Worm (Caenorhabditis elegans) whole organism, L1 larva: ENCODE measurements around the gene tsp-1.
A peak's percentile ranks its signal among the peaks of the same experiment; 100 is the strongest.

Source experiments
- C04F5.9 ChIP-seq: sonication (generic microtip); optimal IDR thresholded peaks from 2 replicates; lab custom pipeline; 2016; ENCODE audit warnings: missing genetic modification characterization, missing compliant biosample characterization
- C34B4.2 ChIP-seq: sonication (generic microtip); optimal IDR thresholded peaks from 2 replicates; lab custom pipeline; 2017; ENCODE audit warnings: mild to moderate bottlenecking, missing genetic modification characterization, missing compliant biosample characterization
- F16B12.6 ChIP-seq: fragments of 150-350 bp; optimal IDR thresholded peaks from 2 replicates; lab custom pipeline; 2014; ENCODE audit warnings: missing biosample characterization, missing genetic modification characterization
- Y116A8C.19 ChIP-seq: sonication (generic microtip); optimal IDR thresholded peaks from 2 replicates; lab custom pipeline; 2016; ENCODE audit warnings: missing compliant biosample characterization, missing genetic modification characterization, borderline replicate concordance
- aha-1 ChIP-seq: fragments of 150-350 bp; optimal IDR thresholded peaks from 2 replicates; lab custom pipeline; 2014; ENCODE audit warnings: missing biosample characterization, missing genetic modification characterization
- alr-1 ChIP-seq: fragments of 200-800 bp; sonication (Bioruptor generic); optimal IDR thresholded peaks from 2 replicates; lab custom pipeline; 2018; ENCODE audit warnings: borderline replicate concordance, mild to moderate bottlenecking, missing genetic modification characterization, missing compliant biosample characterization
- aly-2 ChIP-seq: fragments of 150-350 bp; optimal IDR thresholded peaks from 2 replicates; lab custom pipeline; 2014; ENCODE audit warnings: missing biosample characterization, missing genetic modification characterization
- ama-1 ChIP-seq: fragments of 150-350 bp; optimal IDR thresholded peaks from 2 replicates; lab custom pipeline; 2014
- blmp-1 ChIP-seq: fragments of 150-350 bp; optimal IDR thresholded peaks from 2 replicates; lab custom pipeline; 2014; ENCODE audit warnings: missing biosample characterization, missing genetic modification characterization
- ceh-63 ChIP-seq: fragments of 200-800 bp; sonication (Bioruptor generic); optimal IDR thresholded peaks from 2 replicates; lab custom pipeline; 2018; ENCODE audit warnings: mild to moderate bottlenecking, missing genetic modification characterization, missing compliant biosample characterization
- ceh-88 ChIP-seq: fragments of 200-800 bp; sonication (Bioruptor generic); IDR thresholded peaks from 2 replicates; pipeline ENCODE4 v1.3.6; 2022; ENCODE audit warnings: missing genetic modification characterization, missing compliant biosample characterization
- ceh-90 ChIP-seq: sonication (generic microtip); optimal IDR thresholded peaks from 2 replicates; lab custom pipeline; 2016; ENCODE audit warnings: missing genetic modification characterization, missing compliant biosample characterization
- dsc-1 ChIP-seq: sonication (generic microtip); optimal IDR thresholded peaks from 2 replicates; lab custom pipeline; 2016; ENCODE audit warnings: mild to moderate bottlenecking, missing genetic modification characterization, missing compliant biosample characterization
- efl-1 ChIP-seq, 4 experiments: fragments of 150-350 bp; optimal IDR thresholded peaks in 3 of 4; peaks in 1 of 4; 1 replicate in 1 of 4; 2 replicates in 3 of 4; lab custom pipeline; 2014; ENCODE audit warnings: missing biosample characterization in 2 of 4, missing genetic modification characterization in 2 of 4, missing genetic modification reagents in 2 of 4
- egl-13 ChIP-seq: sonication (generic microtip); optimal IDR thresholded peaks from 2 replicates; lab custom pipeline; 2016; ENCODE audit warnings: missing genotype, missing genetic modification reagents, missing genetic modification characterization, missing compliant biosample characterization
- elt-2 ChIP-seq: sonication (generic microtip); optimal IDR thresholded peaks from 2 replicates; lab custom pipeline; 2016; ENCODE audit warnings: missing genetic modification characterization, mild to moderate bottlenecking, inconsistent platforms, missing compliant biosample characterization, missing genetic modification reagents
- fkh-4 ChIP-seq: sonication (generic microtip); optimal IDR thresholded peaks from 2 replicates; lab custom pipeline; 2016; ENCODE audit warnings: missing compliant biosample characterization, missing genetic modification characterization, borderline replicate concordance
- fkh-8 ChIP-seq: sonication (generic microtip); optimal IDR thresholded peaks from 2 replicates; lab custom pipeline; 2016; ENCODE audit warnings: mild to moderate bottlenecking, missing genetic modification characterization, missing compliant biosample characterization
- hlh-4 ChIP-seq: sonication (generic microtip); optimal IDR thresholded peaks from 2 replicates; lab custom pipeline; 2016; ENCODE audit warnings: mild to moderate bottlenecking, missing genetic modification characterization, missing compliant biosample characterization
- hpl-2 ChIP-seq: fragments of 150-350 bp; optimal IDR thresholded peaks from 2 replicates; lab custom pipeline; 2014; ENCODE audit warnings: missing biosample characterization, missing genetic modification reagents, missing genetic modification characterization
- irx-1 ChIP-seq: sonication (generic microtip); optimal IDR thresholded peaks from 2 replicates; lab custom pipeline; 2016; ENCODE audit warnings: missing genetic modification characterization, missing compliant biosample characterization
- lin-14 ChIP-seq: fragments of 200-800 bp; sonication (Bioruptor generic); optimal IDR thresholded peaks from 2 replicates; lab custom pipeline; 2018; ENCODE audit warnings: mild to moderate bottlenecking, missing genetic modification characterization, moderate library complexity, missing compliant biosample characterization
- lin-15B ChIP-seq: fragments of 150-350 bp; sonication (generic microtip); optimal IDR thresholded peaks from 3 replicates; lab custom pipeline; 2014; ENCODE audit warnings: missing biosample characterization, missing genetic modification characterization
- lin-39 ChIP-seq: fragments of 150-350 bp; optimal IDR thresholded peaks from 2 replicates; lab custom pipeline; 2014; ENCODE audit warnings: missing biosample characterization, missing genetic modification reagents, missing genetic modification characterization
- lir-3 ChIP-seq: sonication (generic microtip); optimal IDR thresholded peaks from 2 replicates; lab custom pipeline; 2016; ENCODE audit warnings: mild to moderate bottlenecking, missing genetic modification characterization, moderate library complexity, missing compliant biosample characterization; ENCODE audit not compliant: poor library complexity
- lsy-2 ChIP-seq, 2 experiments: fragments of 150-350 bp; optimal IDR thresholded peaks; 2 replicates each; lab custom pipeline; 2014; ENCODE audit warnings: missing biosample characterization in 2 of 2, missing genetic modification characterization in 2 of 2
- mdl-1 ChIP-seq, 2 experiments: fragments of 150-350 bp; optimal IDR thresholded peaks; 2 replicates each; lab custom pipeline; 2014 to 2017; ENCODE audit warnings: missing biosample characterization in 2 of 2, missing genetic modification characterization in 2 of 2, inconsistent platforms in 1 of 2
- nhr-11 ChIP-seq: fragments of 150-350 bp; optimal IDR thresholded peaks from 2 replicates; lab custom pipeline; 2014; ENCODE audit warnings: missing biosample characterization, missing genetic modification characterization
- nhr-237 ChIP-seq: fragments of 150-350 bp; optimal IDR thresholded peaks from 2 replicates; lab custom pipeline; 2014; ENCODE audit warnings: missing biosample characterization, missing genetic modification characterization
- nhr-47 ChIP-seq: sonication (generic microtip); optimal IDR thresholded peaks from 2 replicates; lab custom pipeline; 2016; ENCODE audit warnings: mild to moderate bottlenecking, missing genetic modification characterization, moderate library complexity, missing compliant biosample characterization
- nhr-71 ChIP-seq: sonication (generic microtip); optimal IDR thresholded peaks from 2 replicates; lab custom pipeline; 2016; ENCODE audit warnings: mild to moderate bottlenecking, missing genetic modification characterization, moderate library complexity, missing compliant biosample characterization
- nhr-76 ChIP-seq: sonication (generic microtip); optimal IDR thresholded peaks from 2 replicates; lab custom pipeline; 2017; ENCODE audit warnings: missing biosample characterization, missing genetic modification characterization
- nhr-85 ChIP-seq: sonication (generic microtip); peaks from one replicate; lab custom pipeline; 2016; ENCODE audit warnings: missing genetic modification characterization, inconsistent platforms, missing compliant biosample characterization
- nhr-90 ChIP-seq: sonication (generic microtip); optimal IDR thresholded peaks from 2 replicates; lab custom pipeline; 2016; ENCODE audit warnings: mild to moderate bottlenecking, missing genetic modification characterization, missing compliant biosample characterization; ENCODE audit not compliant: poor library complexity
- pax-3 ChIP-seq: fragments of 200-800 bp; sonication (Bioruptor generic); optimal IDR thresholded peaks from 2 replicates; lab custom pipeline; 2018; ENCODE audit warnings: mild to moderate bottlenecking, missing genetic modification characterization, moderate library complexity, missing compliant biosample characterization
- pqm-1 ChIP-seq: sonication (generic microtip); optimal IDR thresholded peaks from 3 replicates; lab custom pipeline; 2017; ENCODE audit warnings: missing biosample characterization, missing genetic modification characterization
- snu-23 ChIP-seq: sonication (generic microtip); optimal IDR thresholded peaks from 2 replicates; lab custom pipeline; 2016; ENCODE audit warnings: missing genetic modification characterization, missing compliant biosample characterization
- sox-4 ChIP-seq: sonication (generic microtip); optimal IDR thresholded peaks from 2 replicates; lab custom pipeline; 2016; ENCODE audit warnings: missing genetic modification characterization, missing compliant biosample characterization
- sptf-1 ChIP-seq: fragments of 150-350 bp; optimal IDR thresholded peaks from 2 replicates; lab custom pipeline; 2014; ENCODE audit warnings: missing biosample characterization, missing genetic modification characterization
- swsn-7 ChIP-seq: sonication (generic microtip); optimal IDR thresholded peaks from 2 replicates; lab custom pipeline; 2016; ENCODE audit warnings: missing genetic modification characterization, missing compliant biosample characterization
- unc-30 ChIP-seq: sonication (generic microtip); optimal IDR thresholded peaks from 2 replicates; lab custom pipeline; 2017; ENCODE audit warnings: missing biosample characterization, missing genetic modification characterization
- unc-62 ChIP-seq: fragments of 150-350 bp; optimal IDR thresholded peaks from 2 replicates; lab custom pipeline; 2014; ENCODE audit warnings: missing biosample characterization, missing genetic modification reagents, missing genetic modification characterization
- unc-86 ChIP-seq: sonication (generic microtip); optimal IDR thresholded peaks from 2 replicates; lab custom pipeline; 2016; ENCODE audit warnings: missing genetic modification characterization, missing compliant biosample characterization
- unc-98 ChIP-seq: fragments of 200-800 bp; sonication (Bioruptor generic); IDR thresholded peaks from 2 replicates; pipeline ENCODE4 v1.3.6; 2022; ENCODE audit warnings: missing genetic modification characterization, missing compliant biosample characterization
- xbp-1 ChIP-seq: sonication (generic microtip); optimal IDR thresholded peaks from 2 replicates; lab custom pipeline; 2016; ENCODE audit warnings: missing genetic modification characterization, missing compliant biosample characterization
- zip-4 ChIP-seq: fragments of 200-800 bp; sonication (Bioruptor generic); optimal IDR thresholded peaks from 2 replicates; lab custom pipeline; 2018; ENCODE audit warnings: mild to moderate bottlenecking, missing genetic modification characterization, moderate library complexity, missing compliant biosample characterization
- ztf-4 ChIP-seq: fragments of 150-350 bp; optimal IDR thresholded peaks from 2 replicates; lab custom pipeline; 2014; ENCODE audit warnings: missing biosample characterization, missing genetic modification characterization

Gene tsp-1

DNA sequence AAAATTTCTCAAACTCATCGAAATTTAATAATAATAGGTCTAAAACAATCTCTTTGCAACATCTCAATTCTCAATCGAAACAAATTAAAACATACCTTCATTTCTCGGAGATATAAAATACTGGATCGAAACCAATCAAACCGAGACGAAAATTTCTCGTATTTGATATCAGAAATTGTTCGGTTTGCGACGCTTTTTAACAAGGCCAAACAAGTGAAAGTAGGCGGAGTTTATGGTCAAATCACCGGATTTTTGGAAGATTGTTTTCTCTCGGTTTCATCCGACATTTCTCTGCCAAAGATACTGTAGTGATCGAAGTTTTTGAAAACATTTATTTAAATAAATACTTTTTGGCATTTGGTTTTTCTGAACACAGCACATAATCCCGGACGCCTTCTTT lies 3.9 kb downstream of the tsp-1 start, which contains the start of gene C02F5.14:
C02F5.14 (minus strand) TSS at position 157 of the 400 bp plus-strand sequence.
- TF ChIP-seq hpl-2 (GFP tag; lab: Kevin White, UChicago) (no peak), lin-39 (tag; lab: Kevin White, UChicago) (no peak), elt-2 (no peak), unc-30 (tag; lab: Kevin White, UChicago) (no peak), zip-4 (no peak), sptf-1 (tag; lab: Kevin White, UChicago) (no peak), nhr-85 (tag; lab: Kevin White, UChicago) (peak; percentile 48), nhr-76 (no peak), fkh-4 (tag; lab: Kevin White, UChicago) (no peak), swsn-7 (tag; lab: Kevin White, UChicago) (no peak), aha-1 (tag; lab: Kevin White, UChicago) (no peak), blmp-1 (peak; percentile 95), hlh-4 (tag; lab: Kevin White, UChicago) (no peak)

DNA sequence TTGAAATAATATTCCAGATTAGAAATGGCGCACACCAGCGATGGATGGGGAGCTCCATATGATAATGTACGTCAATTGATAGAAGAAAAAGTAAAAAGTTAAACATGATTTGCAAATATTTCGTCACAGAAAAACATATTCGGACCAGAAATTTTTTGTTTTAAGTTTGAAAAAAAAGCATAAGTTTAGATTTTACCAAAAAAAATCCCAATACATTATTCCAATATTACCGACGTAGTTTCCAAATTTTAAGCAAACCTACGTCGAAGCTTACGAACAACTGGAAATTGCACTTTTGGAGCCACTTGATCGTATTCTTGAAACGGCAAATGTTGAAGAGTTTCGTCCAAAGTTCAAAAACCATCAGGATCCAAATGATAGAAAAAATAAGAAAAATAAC lies 6.6 kb downstream of the tsp-1 start, which contains the start of gene henn-1:
henn-1 (plus strand) TSS at position 18 of the 400 bp plus-strand sequence.
- peak in 1 of 2 experiments; percentile 15 for TF ChIP-seq lsy-2 (tag; optimal IDR thresholded peaks at IDR 0.05; lab: Kevin White, UChicago)
- TF ChIP-seq xbp-1 (tag; lab: Kevin White, UChicago), result no peak
- no peak for TF ChIP-seq nhr-90
- peak; percentile 3 for TF ChIP-seq irx-1 (tag; lab: Kevin White, UChicago)
- no peak for TF ChIP-seq efl-1 (optimal IDR thresholded peaks at IDR 0.05; lab: Kevin White, UChicago)
- peak in 1 of 2 experiments; percentile 90 for TF ChIP-seq efl-1 (GFP tag; optimal IDR thresholded peaks at IDR 0.05 in 1 of 2; lab: Kevin White, UChicago)
- TF ChIP-seq ama-1 (lab: Kevin White, UChicago), result peak; percentile 22
- TF ChIP-seq mdl-1 (tag; optimal IDR thresholded peaks at IDR 0.05; lab: Kevin White, UChicago), result no peak
- TF ChIP-seq nhr-47 (tag; lab: Kevin White, UChicago), result peak; percentile 4

DNA sequence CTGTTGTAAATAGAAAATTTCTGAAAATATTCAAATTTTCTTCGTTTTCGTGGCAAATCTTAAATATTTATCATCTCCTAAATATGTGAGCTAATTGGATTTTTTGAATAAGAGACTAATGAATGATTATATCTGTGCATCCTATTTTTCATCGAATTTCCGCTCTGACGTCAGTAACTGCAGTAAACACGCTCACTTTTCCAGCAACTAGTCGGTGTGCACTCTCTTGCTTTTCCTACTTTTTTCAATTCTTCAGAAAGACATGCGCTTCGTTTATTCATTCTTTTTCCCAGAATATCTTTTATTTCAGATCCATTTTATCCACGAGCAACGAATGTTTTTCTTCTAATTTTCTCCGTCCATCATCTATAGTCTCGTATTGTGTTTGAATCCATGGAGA lies 9.7 kb downstream of the tsp-1 start:
- TF ChIP-seq egl-13 (tag; lab: Kevin White, UChicago) (peak; percentile 76), nhr-11 (peak; percentile 45), swsn-7 (tag; lab: Kevin White, UChicago) (peak; percentile 43), fkh-8 (tag; lab: Kevin White, UChicago) (peak; percentile 71), lin-14 (GFP tag; lab: Kevin White, UChicago) (peak; percentile 63), nhr-71 (peak; percentile 73), efl-1 (optimal IDR thresholded peaks at IDR 0.05; lab: Kevin White, UChicago) (no peak), efl-1 (GFP tag; optimal IDR thresholded peaks at IDR 0.05 in 1 of 2; lab: Kevin White, UChicago) (no peak), nhr-47 (tag; lab: Kevin White, UChicago) (peak; percentile 70), dsc-1 (tag; lab: Kevin White, UChicago) (peak; percentile 92), zip-4 (no peak), Y116A8C.19 (tag; lab: Kevin White, UChicago) (no peak), unc-86 (tag; lab: Kevin White, UChicago) (peak; percentile 91), pax-3 (tag; lab: Kevin White, UChicago) (peak; percentile 23), ztf-4 (tag; lab: Kevin White, UChicago) (peak; percentile 45), sox-4 (tag; lab: Kevin White, UChicago) (peak; percentile 1)

DNA sequence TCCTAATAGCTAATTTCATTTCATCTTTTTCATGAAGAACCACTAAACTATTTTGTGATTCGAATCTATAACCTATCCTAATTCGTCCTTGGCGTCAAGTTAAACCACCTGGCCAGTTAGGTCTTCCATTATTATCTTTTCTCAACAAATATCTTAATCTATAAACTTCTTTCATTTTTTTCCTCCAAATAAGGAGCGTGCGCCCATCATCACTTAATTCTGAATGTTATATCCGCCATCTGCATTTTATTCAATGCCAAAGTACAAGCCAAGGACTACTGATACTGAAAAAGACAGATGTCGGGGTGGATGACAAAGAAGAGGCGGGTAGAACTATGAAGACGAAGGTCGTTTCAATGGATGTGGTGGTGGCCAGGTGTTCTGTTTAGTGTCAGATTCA lies 10.3 kb downstream of the tsp-1 start:
- no peak for TF ChIP-seq unc-98 (GFP tag; lab: Robert Waterston, UW)
- TF ChIP-seq efl-1 (optimal IDR thresholded peaks at IDR 0.05; lab: Kevin White, UChicago), result no peak
- TF ChIP-seq efl-1 (GFP tag; optimal IDR thresholded peaks at IDR 0.05 in 1 of 2; lab: Kevin White, UChicago), result peak in 1 of 2 experiments; percentile 0
- TF ChIP-seq blmp-1, result peak; percentile 36
- TF ChIP-seq ceh-88 (GFP tag; lab: Robert Waterston, UW), result no peak
- no peak for TF ChIP-seq hpl-2 (GFP tag; lab: Kevin White, UChicago)
- no peak for TF ChIP-seq lir-3 (tag; lab: Kevin White, UChicago)
- TF ChIP-seq F16B12.6 (tag; lab: Kevin White, UChicago), result no peak
- TF ChIP-seq lsy-2 (tag; optimal IDR thresholded peaks at IDR 0.05; lab: Kevin White, UChicago), result peak in 1 of 2 experiments; percentile 18
- no peak for TF ChIP-seq C04F5.9
- TF ChIP-seq ceh-90 (tag; lab: Kevin White, UChicago), result no peak
- no peak for TF ChIP-seq C34B4.2 (tag; lab: Kevin White, UChicago)
- no peak for TF ChIP-seq lin-15B
- no peak for TF ChIP-seq nhr-90
- no peak for TF ChIP-seq nhr-237
- TF ChIP-seq ceh-63 (GFP tag; lab: Kevin White, UChicago), result no peak
- peak; percentile 6 for TF ChIP-seq snu-23
- TF ChIP-seq unc-62, result no peak
- TF ChIP-seq pqm-1, result no peak
- no peak for TF ChIP-seq aly-2 (tag; lab: Kevin White, UChicago)
- peak; percentile 63 for TF ChIP-seq lin-14 (GFP tag; lab: Kevin White, UChicago)
- TF ChIP-seq alr-1, result no peak
